Worm (Caenorhabditis elegans): ENCODE results near the gene sym-2.

Gene sym-2

ce11 chrII:9165762-9166460 is 22.4 kb downstream of the sym-2 start, which contains the start of gene W07A12.8:
TSS of gene W07A12.8 (minus strand) at chrII:9165812.
- TF ChIP-seq ceh-34 (tag; optimal IDR thresholded peaks at IDR 0.05) (no peak), ceh-18 (tag; optimal IDR thresholded peaks at IDR 0.05) (no peak), unc-42 (tag; optimal IDR thresholded peaks at IDR 0.05) (peak; percentile 28), mec-3 (tag; optimal IDR thresholded peaks at IDR 0.05; ENCODE audit: borderline replicate concordance) (no peak)

- TF ChIP-seq ceh-9 (tag; optimal IDR thresholded peaks at IDR 0.05) (no peak), elt-2 (tag; optimal IDR thresholded peaks at IDR 0.05) (no peak), ama-1 (optimal IDR thresholded peaks at IDR 0.05) (peak; percentile 52)
Measured at ce11 chrII:9163348-9163747, 24.9 kb downstream of the sym-2 start.

- TF ChIP-seq nhr-232 (tag; optimal IDR thresholded peaks at IDR 0.05) (no peak), ceh-18 (tag; optimal IDR thresholded peaks at IDR 0.05) (no peak), hlh-8 (tag; optimal IDR thresholded peaks at IDR 0.05) (no peak), nhr-11 (tag; optimal IDR thresholded peaks at IDR 0.05) (no peak), ttx-3 (tag; optimal IDR thresholded peaks at IDR 0.05) (no peak), pros-1 (tag; optimal IDR thresholded peaks at IDR 0.05) (no peak), unc-55 (GFP tag; optimal IDR thresholded peaks at IDR 0.05) (no peak), pat-9 (tag; optimal IDR thresholded peaks at IDR 0.05) (no peak), fkh-6 (tag; optimal IDR thresholded peaks at IDR 0.05) (no peak), tbx-2 (tag; optimal IDR thresholded peaks at IDR 0.05) (no peak), sdc-2 (tag; optimal IDR thresholded peaks at IDR 0.05) (no peak), ceh-24 (tag; optimal IDR thresholded peaks at IDR 0.05) (no peak), elt-2 (tag; optimal IDR thresholded peaks at IDR 0.05) (no peak), madf-2 (tag; optimal IDR thresholded peaks at IDR 0.05) (no peak), ceh-34 (tag; optimal IDR thresholded peaks at IDR 0.05) (no peak), hlh-6 (tag; optimal IDR thresholded peaks at IDR 0.05) (no peak), zip-5 (tag; optimal IDR thresholded peaks at IDR 0.05) (no peak), pha-2 (tag; optimal IDR thresholded peaks at IDR 0.05) (no peak), dve-1 (tag; optimal IDR thresholded peaks at IDR 0.05) (no peak), F13H6.1 (tag; optimal IDR thresholded peaks at IDR 0.05) (no peak)
Measured at ce11 chrII:9161023-9161422, 27.3 kb downstream of the sym-2 start, which contains the start of gene rhy-1. TSS of gene rhy-1 (plus strand) at chrII:9161379.

- TF ChIP-seq ztf-16 (tag; optimal IDR thresholded peaks at IDR 0.05) (no peak), syd-9 (tag; optimal IDR thresholded peaks at IDR 0.05) (no peak), dmd-4 (tag; optimal IDR thresholded peaks at IDR 0.05; ENCODE audit: borderline replicate concordance) (no peak), C08G9.2 (tag; optimal IDR thresholded peaks at IDR 0.05) (no peak), npax-4 (tag; optimal IDR thresholded peaks at IDR 0.05) (no peak), K02D7.2 (tag; optimal IDR thresholded peaks at IDR 0.05) (no peak), ceh-19 (GFP tag; optimal IDR thresholded peaks at IDR 0.05) (no peak), pag-3 (tag; optimal IDR thresholded peaks at IDR 0.05; ENCODE audit: borderline replicate concordance) (no peak), fkh-10 (GFP tag; optimal IDR thresholded peaks at IDR 0.05) (no peak)
Measured at ce11 chrII:9160197-9160806, 28.0 kb downstream of the sym-2 start.

- TF ChIP-seq nfya-1 (tag; optimal IDR thresholded peaks at IDR 0.05) (no peak), fkh-10 (GFP tag; optimal IDR thresholded peaks at IDR 0.05) (no peak), ceh-48 (tag; optimal IDR thresholded peaks at IDR 0.05) (no peak), syd-9 (tag; optimal IDR thresholded peaks at IDR 0.05) (no peak), K09A11.1 (tag; optimal IDR thresholded peaks at IDR 0.05; ENCODE audit: insufficient read depth) (no peak), fax-1 (tag; optimal IDR thresholded peaks at IDR 0.05) (no peak), ceh-2 (tag; optimal IDR thresholded peaks at IDR 0.05) (no peak), unc-3 (GFP tag; conservative IDR thresholded peaks at IDR 0.05) (no peak), unc-3 (tag; optimal IDR thresholded peaks at IDR 0.05) (no peak), T23F11.4 (GFP tag; optimal IDR thresholded peaks at IDR 0.05) (no peak), ref-2 (tag; optimal IDR thresholded peaks at IDR 0.05) (no peak), npax-4 (tag; optimal IDR thresholded peaks at IDR 0.05) (no peak)
Measured at ce11 chrII:9158029-9158428, 30.3 kb downstream of the sym-2 start, which contains the start of gene oac-54. TSS of gene oac-54 (plus strand) at chrII:9158111.

Data from whole organism, late embryonic.